Worm (Caenorhabditis elegans): ENCODE results near the gene mec-3.
A peak's percentile ranks its signal among the peaks of the same experiment; 100 is the strongest.

- no peak for TF ChIP-seq aly-2 (tag; optimal IDR thresholded peaks at IDR 0.05)
- TF ChIP-seq dpl-1 (GFP tag; optimal IDR thresholded peaks at IDR 0.05), result no peak
- no peak for TF ChIP-seq unc-130 (GFP tag; optimal IDR thresholded peaks at IDR 0.05)
- TF ChIP-seq nhr-11 (tag; optimal IDR thresholded peaks at IDR 0.05), result no peak
- TF ChIP-seq lin-13 (GFP tag; optimal IDR thresholded peaks at IDR 0.05), result no peak
- no peak for TF ChIP-seq nhr-10 (tag; optimal IDR thresholded peaks at IDR 0.05)
- peak; percentile 82 for TF ChIP-seq nhr-28 (tag; optimal IDR thresholded peaks at IDR 0.05)
- no peak for TF ChIP-seq madf-5 (GFP tag; IDR thresholded peaks at IDR 0.05)
- TF ChIP-seq dmd-8 (GFP tag; IDR thresholded peaks at IDR 0.05), result no peak
- TF ChIP-seq nhr-102 (tag; optimal IDR thresholded peaks at IDR 0.05), result no peak
Measured at ce11 chrIV:10438901-10439300, 22.8 kb downstream of the mec-3 start, which contains the start of gene F13B12.3.
